Worm (Caenorhabditis elegans) whole organism, young adult: ENCODE results near the gene srlf-16.

ENCODE experiments used
- Y53F4B.3 ChIP-seq: fragments of 200-800 bp; sonication (Bioruptor generic); IDR thresholded peaks from 2 replicates; pipeline ENCODE4 v1.3.6; 2022; ENCODE audit warnings: missing genetic modification reagents, missing genetic modification characterization, missing compliant biosample characterization
- Y95B8A.8 ChIP-seq: fragments of 200-800 bp; sonication (Bioruptor generic); IDR thresholded peaks from 2 replicates; pipeline ENCODE4 v1.3.6; 2022; ENCODE audit warnings: missing genetic modification reagents, missing genetic modification characterization, missing compliant biosample characterization
- lag-1 ChIP-seq: fragments of 200-800 bp; sonication (Bioruptor generic); IDR thresholded peaks from 2 replicates; pipeline ENCODE4 v1.3.6; 2022; ENCODE audit warnings: missing genetic modification reagents, missing genetic modification characterization, missing compliant biosample characterization
- nfya-1 ChIP-seq: sonication (generic microtip); optimal IDR thresholded peaks from 2 replicates; lab custom pipeline; 2017; ENCODE audit warnings: antibody characterized with exemption, missing compliant biosample characterization, missing genetic modification characterization, borderline replicate concordance; ENCODE audit not compliant: insufficient read depth

ce11 chrV:8145329-8145728 is 40.8 kb downstream of the srlf-16 start, which contains the start of gene D1014.13:
- TF ChIP-seq nfya-1 (tag; lab: Kevin White, UChicago) (no peak), lag-1 (GFP tag; lab: Robert Waterston, UW) (no peak), Y53F4B.3 (GFP tag; lab: Robert Waterston, UW) (no peak), Y95B8A.8 (GFP tag; lab: Robert Waterston, UW) (no peak)
